Worm (Caenorhabditis elegans) whole organism, L2 larva: ENCODE measurements around the gene ZK105.6.
A peak's percentile ranks its signal among the peaks of the same experiment; 100 is the strongest.

Experiments
- C34F6.9 ChIP-seq: fragments of 150-350 bp; optimal IDR thresholded peaks from 2 replicates; lab custom pipeline; 2014; ENCODE audit warnings: missing biosample characterization, missing genetic modification characterization
- F13H6.1 ChIP-seq: sonication (generic microtip); optimal IDR thresholded peaks from 2 replicates; lab custom pipeline; 2016; ENCODE audit warnings: missing genetic modification characterization, missing compliant biosample characterization
- R02D3.7 ChIP-seq: fragments of 150-350 bp; optimal IDR thresholded peaks from 2 replicates; lab custom pipeline; 2014; ENCODE audit warnings: missing biosample characterization, missing genetic modification characterization
- Y55F3AM.14 ChIP-seq: fragments of 200-800 bp; sonication (Bioruptor generic); optimal IDR thresholded peaks from 2 replicates; lab custom pipeline; 2018; ENCODE audit warnings: mild to moderate bottlenecking, missing genetic modification characterization, missing compliant biosample characterization
- ZK546.5 ChIP-seq: sonication (generic microtip); optimal IDR thresholded peaks from 2 replicates; lab custom pipeline; 2017; ENCODE audit warnings: missing biosample characterization, missing genetic modification characterization
- alr-1 ChIP-seq: fragments of 150-350 bp; optimal IDR thresholded peaks from 2 replicates; lab custom pipeline; 2014; ENCODE audit warnings: missing biosample characterization, missing genetic modification characterization
- aly-2 ChIP-seq: fragments of 150-350 bp; optimal IDR thresholded peaks from 2 replicates; lab custom pipeline; 2014; ENCODE audit warnings: missing biosample characterization, missing genetic modification characterization
- ama-1 ChIP-seq: fragments of 150-350 bp; optimal IDR thresholded peaks from 2 replicates; lab custom pipeline; 2018; ENCODE audit warnings: inconsistent platforms
- blmp-1 ChIP-seq: sonication (generic microtip); optimal IDR thresholded peaks from 2 replicates; lab custom pipeline; 2017; ENCODE audit warnings: missing genetic modification characterization, mild to moderate bottlenecking, missing compliant biosample characterization, antibody characterized with exemption, moderate library complexity; ENCODE audit not compliant: insufficient read depth
- ceh-16 ChIP-seq: fragments of 150-350 bp; optimal IDR thresholded peaks from 2 replicates; lab custom pipeline; 2014; ENCODE audit warnings: missing biosample characterization, missing genetic modification characterization
- ceh-82 ChIP-seq: fragments of 150-350 bp; optimal IDR thresholded peaks from 2 replicates; lab custom pipeline; 2014; ENCODE audit warnings: missing biosample characterization, missing genetic modification characterization
- crh-2 ChIP-seq: sonication (generic microtip); optimal IDR thresholded peaks from 2 replicates; lab custom pipeline; 2017; ENCODE audit warnings: missing biosample characterization, missing genetic modification characterization
- dmd-4 ChIP-seq: sonication (generic microtip); optimal IDR thresholded peaks from 2 replicates; lab custom pipeline; 2017; ENCODE audit warnings: missing biosample characterization, missing genetic modification characterization
- egl-27 ChIP-seq: sonication (generic microtip); optimal IDR thresholded peaks from 3 replicates; lab custom pipeline; 2017; ENCODE audit warnings: missing biosample characterization, missing genetic modification reagents, missing genetic modification characterization
- elt-1 ChIP-seq: fragments of 150-350 bp; optimal IDR thresholded peaks from 2 replicates; lab custom pipeline; 2014; ENCODE audit warnings: missing biosample characterization, missing genetic modification characterization
- elt-3 ChIP-seq: sonication (generic microtip); optimal IDR thresholded peaks from 2 replicates; lab custom pipeline; 2017; ENCODE audit warnings: missing biosample characterization, missing genetic modification characterization
- fos-1 ChIP-seq: fragments of 150-350 bp; optimal IDR thresholded peaks from 2 replicates; lab custom pipeline; 2014; ENCODE audit warnings: missing biosample characterization, missing genetic modification characterization
- gmeb-1 ChIP-seq: fragments of 150-350 bp; optimal IDR thresholded peaks from 2 replicates; lab custom pipeline; 2014; ENCODE audit warnings: missing biosample characterization, missing genetic modification characterization
- lin-11 ChIP-seq: fragments of 150-350 bp; sonication (generic microtip); optimal IDR thresholded peaks from 2 replicates; lab custom pipeline; 2014; ENCODE audit warnings: missing biosample characterization, missing genetic modification characterization, inconsistent platforms, mixed read lengths
- lin-13 ChIP-seq: fragments of 150-350 bp; optimal IDR thresholded peaks from 2 replicates; lab custom pipeline; 2014; ENCODE audit warnings: missing biosample characterization, missing genetic modification reagents, missing genetic modification characterization
- lin-39 ChIP-seq: fragments of 150-350 bp; optimal IDR thresholded peaks from 2 replicates; lab custom pipeline; 2014; ENCODE audit warnings: missing biosample characterization, missing genetic modification reagents, missing genetic modification characterization
- lsy-2 ChIP-seq, 2 experiments: fragments of 150-350 bp in 1 of 2; sonication (generic microtip) in 1 of 2; optimal IDR thresholded peaks; 2 replicates each; lab custom pipeline; 2014 to 2017; ENCODE audit warnings: missing biosample characterization in 2 of 2, missing genetic modification characterization in 2 of 2
- mab-5 ChIP-seq: fragments of 150-350 bp; optimal IDR thresholded peaks from 2 replicates; lab custom pipeline; 2014; ENCODE audit warnings: missing biosample characterization, missing genetic modification characterization
- mbf-1 ChIP-seq: sonication (generic microtip); optimal IDR thresholded peaks from 2 replicates; lab custom pipeline; 2017; ENCODE audit warnings: missing biosample characterization, missing genetic modification characterization
- mdl-1 ChIP-seq, 2 experiments: fragments of 150-350 bp in 1 of 2; sonication (generic microtip) in 1 of 2; optimal IDR thresholded peaks; 2 replicates each; lab custom pipeline; 2017; ENCODE audit warnings: missing biosample characterization in 2 of 2, missing genetic modification characterization in 2 of 2
- nhr-10 ChIP-seq: sonication (generic microtip); optimal IDR thresholded peaks from 2 replicates; lab custom pipeline; 2017; ENCODE audit warnings: missing biosample characterization, missing genetic modification characterization
- nhr-11 ChIP-seq: fragments of 150-350 bp; optimal IDR thresholded peaks from 2 replicates; lab custom pipeline; 2014; ENCODE audit warnings: missing biosample characterization, missing genetic modification characterization
- nhr-12 ChIP-seq: fragments of 150-350 bp; optimal IDR thresholded peaks from 2 replicates; lab custom pipeline; 2014; ENCODE audit warnings: missing biosample characterization, missing genetic modification characterization
- nhr-129 ChIP-seq: fragments of 150-350 bp; optimal IDR thresholded peaks from 2 replicates; lab custom pipeline; 2014; ENCODE audit warnings: missing biosample characterization, missing genetic modification characterization
- nhr-21 ChIP-seq: fragments of 150-350 bp; optimal IDR thresholded peaks from 2 replicates; lab custom pipeline; 2014; ENCODE audit warnings: missing biosample characterization, missing genetic modification characterization
- nhr-23 ChIP-seq: fragments of 150-350 bp; optimal IDR thresholded peaks from 2 replicates; lab custom pipeline; 2014; ENCODE audit warnings: missing biosample characterization, missing genetic modification reagents, missing genetic modification characterization
- nhr-237 ChIP-seq: fragments of 150-350 bp; optimal IDR thresholded peaks from 2 replicates; lab custom pipeline; 2014; ENCODE audit warnings: missing biosample characterization, missing genetic modification characterization
- nhr-25 ChIP-seq: fragments of 150-350 bp; sonication (generic microtip); optimal IDR thresholded peaks from 3 replicates; lab custom pipeline; 2014; ENCODE audit warnings: missing biosample characterization, missing genetic modification characterization
- nhr-6 ChIP-seq: fragments of 150-350 bp; optimal IDR thresholded peaks from 2 replicates; lab custom pipeline; 2014; ENCODE audit warnings: missing biosample characterization, missing genetic modification characterization
- nhr-77 ChIP-seq: fragments of 150-350 bp; optimal IDR thresholded peaks from 2 replicates; lab custom pipeline; 2014; ENCODE audit warnings: missing biosample characterization, missing genetic modification characterization
- peb-1 ChIP-seq: fragments of 150-350 bp; optimal IDR thresholded peaks from 2 replicates; lab custom pipeline; 2014; ENCODE audit warnings: missing biosample characterization, missing genetic modification characterization
- sem-4 ChIP-seq: fragments of 150-350 bp; optimal IDR thresholded peaks from 2 replicates; lab custom pipeline; 2014; ENCODE audit warnings: missing biosample characterization, missing genetic modification reagents, missing genetic modification characterization
- skn-1 ChIP-seq: sonication (generic microtip); optimal IDR thresholded peaks from 2 replicates; lab custom pipeline; 2017; ENCODE audit warnings: missing biosample characterization, missing genetic modification characterization
- sma-3 ChIP-seq: sonication (generic microtip); optimal IDR thresholded peaks from 2 replicates; lab custom pipeline; 2016; ENCODE audit warnings: missing genetic modification reagents, missing genetic modification characterization, missing compliant biosample characterization
- sma-9 ChIP-seq, 2 experiments: fragments of 150-350 bp in 1 of 2; sonication (generic microtip) in 1 of 2; optimal IDR thresholded peaks; 2 replicates each; lab custom pipeline; 2014 to 2016; ENCODE audit warnings: missing genetic modification characterization in 2 of 2, mild to moderate bottlenecking in 1 of 2, missing biosample characterization in 1 of 2, missing compliant biosample characterization in 1 of 2, missing genetic modification reagents in 1 of 2, moderate library complexity in 1 of 2
- snpc-4 ChIP-seq: fragments of 150-350 bp; optimal IDR thresholded peaks from 2 replicates; lab custom pipeline; 2014; ENCODE audit warnings: missing biosample characterization, missing genetic modification characterization
- unc-39 ChIP-seq: fragments of 150-350 bp; optimal IDR thresholded peaks from 2 replicates; lab custom pipeline; 2014; ENCODE audit warnings: missing biosample characterization, missing genetic modification characterization
- unc-55 ChIP-seq: fragments of 150-350 bp; sonication (generic microtip); optimal IDR thresholded peaks from 3 replicates; lab custom pipeline; 2014; ENCODE audit warnings: missing biosample characterization, missing genetic modification reagents, missing genetic modification characterization
- unc-62 ChIP-seq: fragments of 150-350 bp; optimal IDR thresholded peaks from 2 replicates; lab custom pipeline; 2014; ENCODE audit warnings: missing biosample characterization, missing genetic modification reagents, missing genetic modification characterization
- zag-1 ChIP-seq: fragments of 150-350 bp; optimal IDR thresholded peaks from 2 replicates; lab custom pipeline; 2014; ENCODE audit warnings: missing biosample characterization, missing genetic modification characterization
- ztf-1 ChIP-seq: fragments of 200-800 bp; sonication (Bioruptor generic); conservative IDR thresholded peaks from 2 replicates; pipeline ENCODE4 v1.3.6; 2022; ENCODE audit warnings: missing genetic modification characterization, missing compliant biosample characterization
- ztf-11 ChIP-seq: sonication (generic microtip); optimal IDR thresholded peaks from 2 replicates; lab custom pipeline; 2017; ENCODE audit warnings: missing biosample characterization, missing genetic modification characterization
- ztf-4 ChIP-seq: fragments of 150-350 bp; optimal IDR thresholded peaks from 2 replicates; lab custom pipeline; 2014; ENCODE audit warnings: missing biosample characterization, missing genetic modification characterization

ZK105.6 gene

DNA sequence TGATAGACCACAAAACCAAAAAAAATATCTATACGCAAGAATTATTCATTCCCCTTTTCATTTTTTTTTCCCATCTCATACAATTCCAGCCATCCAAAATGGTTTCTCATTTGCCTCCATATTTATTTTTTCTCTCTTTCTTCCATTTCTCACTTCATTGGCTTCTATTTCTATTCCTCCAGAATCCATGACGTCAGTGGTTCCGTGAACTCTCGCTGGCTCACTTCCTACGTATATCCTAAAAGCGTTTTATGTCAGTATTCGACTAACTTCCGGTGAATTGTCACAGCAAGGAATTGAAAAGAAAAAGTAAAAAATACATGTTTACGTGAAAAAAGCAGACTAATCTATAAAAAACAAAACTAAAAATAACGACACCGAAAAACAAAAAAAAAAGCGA, 3.1 kb upstream of the ZK105.6 start:
- TF ChIP-seq F13H6.1 (peak; percentile 27), mbf-1 (no peak), ceh-82 (no peak), ztf-1 (GFP tag; lab: Robert Waterston, UW) (no peak), ztf-4 (tag; lab: Kevin White, UChicago) (no peak), unc-62 (GFP tag; lab: Kevin White, UChicago) (no peak), C34F6.9 (tag; lab: Kevin White, UChicago) (peak; percentile 28), zag-1 (tag; lab: Kevin White, UChicago) (no peak), sma-9 (GFP tag; optimal IDR thresholded peaks at IDR 0.05; lab: Kevin White, UChicago) (peak; percentile 52), sma-9 (tag; optimal IDR thresholded peaks at IDR 0.05; lab: Kevin White, UChicago) (no peak), nhr-25 (tag; lab: Kevin White, UChicago) (no peak), peb-1 (no peak), elt-1 (tag; lab: Kevin White, UChicago) (no peak), nhr-6 (tag; lab: Kevin White, UChicago) (no peak), fos-1 (tag; lab: Kevin White, UChicago) (no peak), lin-39 (tag; lab: Kevin White, UChicago) (no peak), alr-1 (tag; lab: Kevin White, UChicago) (no peak), nhr-23 (no peak), skn-1 (no peak), nhr-237 (tag; lab: Kevin White, UChicago) (no peak), nhr-11 (tag; lab: Kevin White, UChicago) (no peak), lin-13 (GFP tag; lab: Kevin White, UChicago) (no peak), R02D3.7 (tag; lab: Kevin White, UChicago) (no peak), lin-11 (tag; lab: Kevin White, UChicago) (no peak), sem-4 (tag; lab: Kevin White, UChicago) (no peak), unc-39 (tag; lab: Kevin White, UChicago) (no peak), unc-55 (GFP tag; lab: Kevin White, UChicago) (peak; percentile 34), blmp-1 (tag; lab: Kevin White, UChicago) (no peak), elt-3 (tag; lab: Kevin White, UChicago) (no peak), nhr-77 (tag; lab: Kevin White, UChicago) (no peak), crh-2 (tag; lab: Kevin White, UChicago) (peak; percentile 33), ceh-16 (tag; lab: Kevin White, UChicago) (no peak), mdl-1 (tag; optimal IDR thresholded peaks at IDR 0.05; lab: Kevin White, UChicago) (no peak), egl-27 (tag; lab: Kevin White, UChicago) (no peak), dmd-4 (no peak), aly-2 (tag; lab: Kevin White, UChicago) (no peak), Y55F3AM.14 (no peak), sma-3 (GFP tag; lab: Kevin White, UChicago) (no peak), mab-5 (tag; lab: Kevin White, UChicago) (no peak), gmeb-1 (tag; lab: Kevin White, UChicago) (no peak), lsy-2 (tag; optimal IDR thresholded peaks at IDR 0.05; lab: Kevin White, UChicago) (peak in 1 of 2 experiments; percentile 22), ztf-11 (no peak), nhr-129 (tag; lab: Kevin White, UChicago) (no peak), nhr-10 (tag; lab: Kevin White, UChicago) (no peak), nhr-21 (no peak), ama-1 (lab: Kevin White, UChicago) (no peak), ZK546.5 (tag; lab: Kevin White, UChicago) (no peak), snpc-4 (tag; lab: Kevin White, UChicago) (no peak), nhr-12 (tag; lab: Kevin White, UChicago) (no peak)
